Fruit fly (Drosophila melanogaster) whole organism, embryonic: ENCODE data around the gene CG43064.

Source experiments
- Aef1 ChIP-seq: fragments of 200-800 bp; sonication (Bioruptor generic); IDR thresholded peaks from 3 replicates; pipeline ENCODE4 v1.3.6; 2022; ENCODE audit warnings: missing biosample characterization, missing genetic modification characterization
- Blimp-1 ChIP-seq: fragments of 200-800 bp; sonication (Bioruptor generic); optimal IDR thresholded peaks from 3 replicates; lab custom pipeline; 2018; ENCODE audit warnings: missing biosample characterization, missing genetic modification characterization, mild to moderate bottlenecking, moderate library complexity, missing genetic modification reagents
- C15 ChIP-seq: fragments of 200-800 bp; sonication (Bioruptor generic); IDR thresholded peaks from 3 replicates; pipeline ENCODE4 v1.3.6; 2022; ENCODE audit warnings: missing biosample characterization, missing genetic modification characterization
- CG10267 ChIP-seq: fragments of 200-800 bp; sonication (Bioruptor generic); optimal IDR thresholded peaks from 2 replicates; lab custom pipeline; 2018; ENCODE audit warnings: missing biosample characterization, mild to moderate bottlenecking, missing genetic modification characterization, moderate library complexity
- CG10462 ChIP-seq: fragments of 200-800 bp; sonication (Bioruptor generic); optimal IDR thresholded peaks from 2 replicates; lab custom pipeline; 2016; ENCODE audit warnings: missing biosample characterization, missing genetic modification characterization
- CG11085 ChIP-seq: fragments of 200-800 bp; sonication (Bioruptor generic); IDR thresholded peaks from 2 replicates; pipeline ENCODE4 v1.3.6; 2022; ENCODE audit warnings: missing biosample characterization, missing genetic modification characterization
- CG11093 ChIP-seq: fragments of 200-800 bp; sonication (Bioruptor generic); IDR thresholded peaks from 3 replicates; pipeline ENCODE4 v1.3.6; 2022; ENCODE audit warnings: missing biosample characterization, missing genetic modification characterization
- CG11560 ChIP-seq: fragments of 200-800 bp; sonication (Bioruptor generic); IDR thresholded peaks from 3 replicates; pipeline ENCODE4 v1.3.6; 2022; ENCODE audit warnings: missing biosample characterization, missing genetic modification characterization
- CG12236 ChIP-seq: fragments of 200-800 bp; sonication (Bioruptor generic); optimal IDR thresholded peaks from 2 replicates; lab custom pipeline; 2016; ENCODE audit warnings: missing biosample characterization, missing genetic modification characterization
- CG12942 ChIP-seq: fragments of 200-800 bp; sonication (Bioruptor generic); optimal IDR thresholded peaks from 3 replicates; lab custom pipeline; 2016; ENCODE audit warnings: missing biosample characterization, missing genetic modification characterization
- CG14667 ChIP-seq: fragments of 200-800 bp; sonication (Bioruptor generic); IDR thresholded peaks from 2 replicates; pipeline ENCODE4 v1.3.6; 2022; ENCODE audit warnings: missing biosample characterization, missing genetic modification characterization
- CG17359 ChIP-seq: fragments of 200-800 bp; sonication (Bioruptor generic); optimal IDR thresholded peaks from 3 replicates; lab custom pipeline; 2018; ENCODE audit warnings: missing biosample characterization, mild to moderate bottlenecking, missing genetic modification characterization, moderate library complexity
- CG18476 ChIP-seq: fragments of 200-800 bp; sonication (Bioruptor generic); optimal IDR thresholded peaks from 2 replicates; lab custom pipeline; 2016; ENCODE audit warnings: missing biosample characterization, mild to moderate bottlenecking, missing genetic modification characterization
- CG31224 ChIP-seq: fragments of 200-800 bp; sonication (Bioruptor generic); IDR thresholded peaks from 2 replicates; pipeline ENCODE4 v1.3.6; 2022; ENCODE audit warnings: missing biosample characterization, missing genetic modification characterization
- CG33557 ChIP-seq: fragments of 200-800 bp; sonication (Bioruptor generic); optimal IDR thresholded peaks from 2 replicates; lab custom pipeline; 2019; ENCODE audit warnings: missing biosample characterization, mild to moderate bottlenecking, missing genetic modification characterization, moderate library complexity
- CG3407 ChIP-seq: fragments of 200-800 bp; sonication (Bioruptor generic); optimal IDR thresholded peaks from 2 replicates; lab custom pipeline; 2018; ENCODE audit warnings: missing biosample characterization, mild to moderate bottlenecking, missing genetic modification characterization
- CG5180 ChIP-seq: fragments of 200-800 bp; sonication (Bioruptor generic); optimal IDR thresholded peaks from 3 replicates; lab custom pipeline; 2017; ENCODE audit warnings: missing biosample characterization, missing genetic modification characterization, mild to moderate bottlenecking, moderate library complexity, missing genetic modification reagents
- CG6813 ChIP-seq: fragments of 200-800 bp; sonication (Bioruptor generic); optimal IDR thresholded peaks from 2 replicates; lab custom pipeline; 2017; ENCODE audit warnings: missing biosample characterization, missing genetic modification characterization, mild to moderate bottlenecking, moderate library complexity, missing genetic modification reagents
- CG7839 ChIP-seq: fragments of 200-800 bp; sonication (Bioruptor generic); optimal IDR thresholded peaks from 3 replicates; lab custom pipeline; 2018; ENCODE audit warnings: missing biosample characterization, mild to moderate bottlenecking, missing genetic modification characterization, moderate library complexity
- CG8478 ChIP-seq: fragments of >200 bp; optimal IDR thresholded peaks from 2 replicates; lab custom pipeline; 2018
- CHES-1-like ChIP-seq: fragments of 200-800 bp; sonication (Bioruptor generic); optimal IDR thresholded peaks from 2 replicates; lab custom pipeline; 2016; ENCODE audit warnings: missing biosample characterization, missing genetic modification characterization
- Dad ChIP-seq: fragments of 200-800 bp; sonication (Bioruptor generic); optimal IDR thresholded peaks from 3 replicates; lab custom pipeline; 2016; ENCODE audit warnings: missing biosample characterization, missing genetic modification characterization
- GATAe ChIP-seq: fragments of 200-800 bp; sonication (Bioruptor generic); conservative IDR thresholded peaks from 2 replicates; pipeline ENCODE4 v1.3.6; 2022; ENCODE audit warnings: missing biosample characterization, missing genetic modification characterization
- H15 ChIP-seq: fragments of 200-800 bp; sonication (Bioruptor generic); IDR thresholded peaks from 3 replicates; pipeline ENCODE4 v1.3.6; 2022; ENCODE audit warnings: missing biosample characterization, missing genetic modification characterization
- Hr3 ChIP-seq: fragments of 200-800 bp; sonication (Bioruptor generic); optimal IDR thresholded peaks from 3 replicates; lab custom pipeline; 2016; ENCODE audit warnings: missing biosample characterization, missing genetic modification characterization
- Mad ChIP-seq: fragments of 200-800 bp; sonication (Bioruptor generic); optimal IDR thresholded peaks from 2 replicates; lab custom pipeline; 2016; ENCODE audit warnings: missing biosample characterization, missing genetic modification characterization
- Med ChIP-seq: fragments of 200-800 bp; sonication (Bioruptor generic); peaks from one replicate; lab custom pipeline; 2016; ENCODE audit warnings: missing biosample characterization, missing genetic modification characterization, mild to moderate bottlenecking, inconsistent platforms, moderate library complexity
- Nf-YB ChIP-seq: fragments of 200-800 bp; sonication (Bioruptor generic); optimal IDR thresholded peaks from 3 replicates; lab custom pipeline; 2019; ENCODE audit warnings: missing biosample characterization, mild to moderate bottlenecking, missing genetic modification characterization, moderate library complexity
- Stat92E ChIP-seq, 3 experiments: fragments of >200 bp in 2 of 3; fragments of 200-800 bp in 1 of 3; sonication (Bioruptor generic) in 1 of 3; optimal IDR thresholded peaks; 2 replicates each; lab custom pipeline; 2017 to 2019; ENCODE audit warnings: missing biosample characterization in 3 of 3, missing genetic modification characterization in 3 of 3, mild to moderate bottlenecking in 1 of 3, moderate library complexity in 1 of 3
- ase ChIP-seq: fragments of 200-800 bp; sonication (Bioruptor generic); IDR thresholded peaks from 3 replicates; pipeline ENCODE4 v1.3.6; 2022; ENCODE audit warnings: missing biosample characterization, missing genetic modification characterization
- br ChIP-seq: fragments of >200 bp; optimal IDR thresholded peaks from 2 replicates; lab custom pipeline; 2017
- bsh ChIP-seq, 2 experiments: fragments of 200-800 bp; sonication (Bioruptor generic); optimal IDR thresholded peaks; 2 replicates each; lab custom pipeline; 2017 to 2018; ENCODE audit warnings: mild to moderate bottlenecking in 2 of 2, missing biosample characterization in 2 of 2, missing genetic modification characterization in 2 of 2, moderate library complexity in 1 of 2
- dimm ChIP-seq: fragments of 200-800 bp; sonication (Bioruptor generic); IDR thresholded peaks from 2 replicates; pipeline ENCODE4 v1.3.6; 2022; ENCODE audit warnings: missing biosample characterization, missing genetic modification characterization
- dm ChIP-seq: fragments of 200-800 bp; sonication (Bioruptor generic); optimal IDR thresholded peaks from 3 replicates; lab custom pipeline; 2016; ENCODE audit warnings: missing biosample characterization, missing genetic modification characterization
- dysf ChIP-seq: fragments of 200-800 bp; sonication (Bioruptor generic); IDR thresholded peaks from 3 replicates; pipeline ENCODE4 v1.3.6; 2022; ENCODE audit warnings: missing biosample characterization, missing genetic modification characterization
- emc ChIP-seq: fragments of 200-800 bp; sonication (Bioruptor generic); optimal IDR thresholded peaks from 2 replicates; lab custom pipeline; 2016; ENCODE audit warnings: missing biosample characterization, missing genetic modification characterization
- gcm ChIP-seq: fragments of 200-800 bp; sonication (Bioruptor generic); optimal IDR thresholded peaks from 2 replicates; lab custom pipeline; 2019; ENCODE audit warnings: missing biosample characterization, mild to moderate bottlenecking, missing genetic modification characterization, moderate library complexity
- gfzf ChIP-seq: fragments of 200-800 bp; sonication (Bioruptor generic); optimal IDR thresholded peaks from 2 replicates; lab custom pipeline; 2016; ENCODE audit warnings: missing biosample characterization, mild to moderate bottlenecking, missing genetic modification characterization, moderate library complexity
- grau ChIP-seq: fragments of 200-800 bp; optimal IDR thresholded peaks from 3 replicates; lab custom pipeline; 2019; ENCODE audit warnings: missing biosample characterization, mild to moderate bottlenecking, missing genetic modification characterization, moderate library complexity
- lmd ChIP-seq: fragments of 200-800 bp; sonication (Bioruptor generic); IDR thresholded peaks from 2 replicates; pipeline ENCODE4 v1.3.6; 2022; ENCODE audit warnings: missing biosample characterization, missing genetic modification characterization
- mld ChIP-seq: fragments of 200-800 bp; sonication (Bioruptor generic); IDR thresholded peaks from 3 replicates; pipeline ENCODE4 v1.3.6; 2022; ENCODE audit warnings: missing biosample characterization, missing genetic modification characterization; ENCODE audit not compliant: partially characterized antibody
- nom ChIP-seq: fragments of 200-800 bp; sonication (Bioruptor generic); optimal IDR thresholded peaks from 2 replicates; lab custom pipeline; 2017; ENCODE audit warnings: missing biosample characterization, missing genetic modification characterization, mild to moderate bottlenecking, moderate library complexity, missing genetic modification reagents
- odd ChIP-seq: fragments of 200-800 bp; sonication (Bioruptor generic); optimal IDR thresholded peaks from 2 replicates; lab custom pipeline; 2017; ENCODE audit warnings: missing biosample characterization, mild to moderate bottlenecking, missing genetic modification characterization
- sens-2 ChIP-seq: fragments of 200-800 bp; sonication (Bioruptor generic); IDR thresholded peaks from 2 replicates; pipeline ENCODE4 v1.3.6; 2022; ENCODE audit warnings: missing biosample characterization, missing genetic modification characterization
- shn ChIP-seq: fragments of 200-800 bp; sonication (Bioruptor generic); optimal IDR thresholded peaks from 3 replicates; lab custom pipeline; 2016; ENCODE audit warnings: missing biosample characterization, missing genetic modification characterization
- sim ChIP-seq: fragments of 200-800 bp; sonication (Bioruptor generic); IDR thresholded peaks from 2 replicates; pipeline ENCODE4 v1.3.6; 2022; ENCODE audit warnings: missing biosample characterization, missing genetic modification characterization
- sima ChIP-seq: fragments of 200-800 bp; sonication (Bioruptor generic); optimal IDR thresholded peaks from 2 replicates; lab custom pipeline; 2016; ENCODE audit warnings: missing biosample characterization, missing genetic modification characterization
- stc ChIP-seq: fragments of 200-800 bp; sonication (Bioruptor generic); IDR thresholded peaks from 2 replicates; pipeline ENCODE4 v1.3.6; 2022; ENCODE audit warnings: missing biosample characterization, missing genetic modification characterization
- trh ChIP-seq: fragments of 200-800 bp; sonication (Bioruptor generic); optimal IDR thresholded peaks from 2 replicates; lab custom pipeline; 2016; ENCODE audit warnings: missing biosample characterization, missing genetic modification characterization
- tup ChIP-seq: fragments of 200-800 bp; sonication (Bioruptor generic); optimal IDR thresholded peaks from 2 replicates; lab custom pipeline; 2016; ENCODE audit warnings: missing biosample characterization, mild to moderate bottlenecking, missing genetic modification characterization, moderate library complexity
- vvl ChIP-seq: fragments of 200-800 bp; sonication (Bioruptor generic); IDR thresholded peaks from 2 replicates; pipeline ENCODE4 v1.3.6; 2022; ENCODE audit warnings: missing biosample characterization, missing genetic modification characterization
- yki ChIP-seq: fragments of >200 bp; optimal IDR thresholded peaks from 3 replicates; lab custom pipeline; 2018

The CG43064 gene

DNA sequence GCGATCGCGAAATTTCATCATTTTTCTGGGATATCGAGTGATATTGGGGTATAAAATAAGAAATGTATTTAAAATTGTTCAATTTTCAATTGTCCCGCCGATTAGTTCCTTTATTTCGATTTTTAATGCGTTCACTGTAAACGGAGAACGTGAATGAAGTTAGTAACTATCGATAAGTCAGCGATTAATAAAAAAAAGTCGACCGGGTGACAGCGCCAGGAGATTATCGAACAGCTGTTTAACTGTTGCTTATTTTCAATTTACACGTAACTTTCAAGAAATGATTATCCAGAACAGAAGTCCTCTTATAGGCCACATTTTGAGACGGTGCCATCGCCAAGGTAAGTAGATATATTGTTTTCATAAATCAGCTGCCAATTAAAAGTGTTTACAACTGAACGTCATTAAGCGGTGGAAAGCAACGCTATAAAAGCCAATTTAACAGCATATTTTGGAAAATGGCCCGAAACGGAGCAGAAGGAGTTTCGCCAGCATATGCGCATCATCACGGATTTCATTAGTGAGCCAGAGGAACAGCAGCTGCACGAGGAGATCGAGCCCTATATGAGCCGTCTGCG lies 21.2 kb downstream of the CG43064 start, which contains the start of gene CG14130 (continued):
- TF ChIP-seq CG6813 (GFP tag; lab: Kevin White, UChicago) (no peak), sens-2 (GFP tag; lab: Robert Waterston, UW) (no peak), odd (GFP tag; lab: Kevin White, UChicago) (no peak), Stat92E (GFP tag; optimal IDR thresholded peaks at IDR 0.05; lab: Kevin White, UChicago) (no peak), gcm (no peak), CG33557 (GFP tag; lab: Kevin White, UChicago) (no peak), shn (no peak), Nf-YB (no peak), Med (GFP tag; lab: Kevin White, UChicago) (peak; percentile 75), Mad (GFP tag; lab: Kevin White, UChicago) (no peak), CG11085 (GFP tag; lab: Robert Waterston, UW) (no peak), dimm (GFP tag; lab: Robert Waterston, UW) (no peak), nom (GFP tag; lab: Kevin White, UChicago) (no peak), CG10462 (GFP tag; lab: Kevin White, UChicago) (no peak), CG17359 (no peak), dm (GFP tag; lab: Kevin White, UChicago) (no peak), br (lab: Kevin White, UChicago) (no peak), C15 (GFP tag; lab: Robert Waterston, UW) (no peak), lmd (GFP tag; lab: Robert Waterston, UW) (no peak), ase (GFP tag; lab: Robert Waterston, UW) (no peak), Hr3 (GFP tag; lab: Kevin White, UChicago) (no peak), tup (GFP tag; lab: Kevin White, UChicago) (no peak), Aef1 (GFP tag; lab: Robert Waterston, UW) (no peak), trh (GFP tag; lab: Kevin White, UChicago) (no peak), gfzf (GFP tag; lab: Kevin White, UChicago) (peak; percentile 18), emc (no peak), CG7839 (no peak), CG31224 (no peak), yki (lab: Kevin White, UChicago) (no peak), CG3407 (GFP tag; lab: Kevin White, UChicago) (no peak), grau (tag; lab: Kevin White, UChicago) (no peak), H15 (no peak), bsh (GFP tag; optimal IDR thresholded peaks at IDR 0.05; lab: Kevin White, UChicago) (no peak), CG12236 (GFP tag; lab: Kevin White, UChicago) (no peak), CG5180 (GFP tag; lab: Kevin White, UChicago) (no peak), dysf (no peak), Dad (GFP tag; lab: Kevin White, UChicago) (no peak), stc (GFP tag; lab: Robert Waterston, UW) (no peak), CG11560 (tag; lab: Robert Waterston, UW) (no peak), mld (peak; percentile 86), CG14667 (no peak), CG8478 (no peak), sim (GFP tag; lab: Robert Waterston, UW) (no peak), CG11093 (GFP tag; lab: Robert Waterston, UW) (no peak), CHES-1-like (GFP tag; lab: Kevin White, UChicago) (no peak), Blimp-1 (GFP tag; lab: Kevin White, UChicago) (no peak), vvl (GFP tag; lab: Robert Waterston, UW) (0 out of 2 replicates have a peak, but pooled peaks have one; percentile 37), sima (no peak), CG18476 (GFP tag; lab: Kevin White, UChicago) (no peak), GATAe (no peak), CG12942 (GFP tag; lab: Kevin White, UChicago) (no peak), CG10267 (no peak)
